Worm (Caenorhabditis elegans): ENCODE results near the gene cyn-7.

- no peak for TF ChIP-seq zag-1 (tag; optimal IDR thresholded peaks at IDR 0.05)
- TF ChIP-seq tlp-1 (tag; optimal IDR thresholded peaks at IDR 0.05), result no peak
Measured at ce11 chrV:15148800-15149199, 38.4 kb downstream of the cyn-7 start, which contains the start of gene T09F5.1.
